Worm (Caenorhabditis elegans) whole organism, L2 larva: ENCODE measurements around the gene npp-23.

ENCODE experiments used
- R02D3.7 ChIP-seq: fragments of 150-350 bp; optimal IDR thresholded peaks from 2 replicates; lab custom pipeline; 2014; ENCODE audit warnings: missing biosample characterization, missing genetic modification characterization
- ZK546.5 ChIP-seq: sonication (generic microtip); optimal IDR thresholded peaks from 2 replicates; lab custom pipeline; 2017; ENCODE audit warnings: missing biosample characterization, missing genetic modification characterization
- alr-1 ChIP-seq: fragments of 150-350 bp; optimal IDR thresholded peaks from 2 replicates; lab custom pipeline; 2014; ENCODE audit warnings: missing biosample characterization, missing genetic modification characterization
- aly-2 ChIP-seq: fragments of 150-350 bp; optimal IDR thresholded peaks from 2 replicates; lab custom pipeline; 2014; ENCODE audit warnings: missing biosample characterization, missing genetic modification characterization
- crh-2 ChIP-seq: sonication (generic microtip); optimal IDR thresholded peaks from 2 replicates; lab custom pipeline; 2017; ENCODE audit warnings: missing biosample characterization, missing genetic modification characterization
- fos-1 ChIP-seq: fragments of 150-350 bp; optimal IDR thresholded peaks from 2 replicates; lab custom pipeline; 2014; ENCODE audit warnings: missing biosample characterization, missing genetic modification characterization
- gmeb-1 ChIP-seq: fragments of 150-350 bp; optimal IDR thresholded peaks from 2 replicates; lab custom pipeline; 2014; ENCODE audit warnings: missing biosample characterization, missing genetic modification characterization
- lin-13 ChIP-seq: fragments of 150-350 bp; optimal IDR thresholded peaks from 2 replicates; lab custom pipeline; 2014; ENCODE audit warnings: missing biosample characterization, missing genetic modification reagents, missing genetic modification characterization
- lin-39 ChIP-seq: fragments of 150-350 bp; optimal IDR thresholded peaks from 2 replicates; lab custom pipeline; 2014; ENCODE audit warnings: missing biosample characterization, missing genetic modification reagents, missing genetic modification characterization
- mbf-1 ChIP-seq: sonication (generic microtip); optimal IDR thresholded peaks from 2 replicates; lab custom pipeline; 2017; ENCODE audit warnings: missing biosample characterization, missing genetic modification characterization
- mdl-1 ChIP-seq, 2 experiments: fragments of 150-350 bp in 1 of 2; sonication (generic microtip) in 1 of 2; optimal IDR thresholded peaks; 2 replicates each; lab custom pipeline; 2017; ENCODE audit warnings: missing biosample characterization in 2 of 2, missing genetic modification characterization in 2 of 2
- nhr-10 ChIP-seq: sonication (generic microtip); optimal IDR thresholded peaks from 2 replicates; lab custom pipeline; 2017; ENCODE audit warnings: missing biosample characterization, missing genetic modification characterization
- nhr-11 ChIP-seq: fragments of 150-350 bp; optimal IDR thresholded peaks from 2 replicates; lab custom pipeline; 2014; ENCODE audit warnings: missing biosample characterization, missing genetic modification characterization
- nhr-129 ChIP-seq: fragments of 150-350 bp; optimal IDR thresholded peaks from 2 replicates; lab custom pipeline; 2014; ENCODE audit warnings: missing biosample characterization, missing genetic modification characterization
- nhr-21 ChIP-seq: fragments of 150-350 bp; optimal IDR thresholded peaks from 2 replicates; lab custom pipeline; 2014; ENCODE audit warnings: missing biosample characterization, missing genetic modification characterization
- nhr-23 ChIP-seq: fragments of 150-350 bp; optimal IDR thresholded peaks from 2 replicates; lab custom pipeline; 2014; ENCODE audit warnings: missing biosample characterization, missing genetic modification reagents, missing genetic modification characterization
- nhr-237 ChIP-seq: fragments of 150-350 bp; optimal IDR thresholded peaks from 2 replicates; lab custom pipeline; 2014; ENCODE audit warnings: missing biosample characterization, missing genetic modification characterization
- nhr-25 ChIP-seq: fragments of 150-350 bp; sonication (generic microtip); optimal IDR thresholded peaks from 3 replicates; lab custom pipeline; 2014; ENCODE audit warnings: missing biosample characterization, missing genetic modification characterization
- nhr-6 ChIP-seq: fragments of 150-350 bp; optimal IDR thresholded peaks from 2 replicates; lab custom pipeline; 2014; ENCODE audit warnings: missing biosample characterization, missing genetic modification characterization
- peb-1 ChIP-seq: fragments of 150-350 bp; optimal IDR thresholded peaks from 2 replicates; lab custom pipeline; 2014; ENCODE audit warnings: missing biosample characterization, missing genetic modification characterization
- sma-3 ChIP-seq: sonication (generic microtip); optimal IDR thresholded peaks from 2 replicates; lab custom pipeline; 2016; ENCODE audit warnings: missing genetic modification reagents, missing genetic modification characterization, missing compliant biosample characterization
- sma-9 ChIP-seq, 2 experiments: fragments of 150-350 bp in 1 of 2; sonication (generic microtip) in 1 of 2; optimal IDR thresholded peaks; 2 replicates each; lab custom pipeline; 2014 to 2016; ENCODE audit warnings: missing genetic modification characterization in 2 of 2, mild to moderate bottlenecking in 1 of 2, missing biosample characterization in 1 of 2, missing compliant biosample characterization in 1 of 2, missing genetic modification reagents in 1 of 2, moderate library complexity in 1 of 2
- unc-55 ChIP-seq: fragments of 150-350 bp; sonication (generic microtip); optimal IDR thresholded peaks from 3 replicates; lab custom pipeline; 2014; ENCODE audit warnings: missing biosample characterization, missing genetic modification reagents, missing genetic modification characterization
- ztf-1 ChIP-seq: fragments of 200-800 bp; sonication (Bioruptor generic); conservative IDR thresholded peaks from 2 replicates; pipeline ENCODE4 v1.3.6; 2022; ENCODE audit warnings: missing genetic modification characterization, missing compliant biosample characterization
- ztf-11 ChIP-seq: sonication (generic microtip); optimal IDR thresholded peaks from 2 replicates; lab custom pipeline; 2017; ENCODE audit warnings: missing biosample characterization, missing genetic modification characterization
- ztf-4 ChIP-seq: fragments of 150-350 bp; optimal IDR thresholded peaks from 2 replicates; lab custom pipeline; 2014; ENCODE audit warnings: missing biosample characterization, missing genetic modification characterization

The npp-23 gene

DNA sequence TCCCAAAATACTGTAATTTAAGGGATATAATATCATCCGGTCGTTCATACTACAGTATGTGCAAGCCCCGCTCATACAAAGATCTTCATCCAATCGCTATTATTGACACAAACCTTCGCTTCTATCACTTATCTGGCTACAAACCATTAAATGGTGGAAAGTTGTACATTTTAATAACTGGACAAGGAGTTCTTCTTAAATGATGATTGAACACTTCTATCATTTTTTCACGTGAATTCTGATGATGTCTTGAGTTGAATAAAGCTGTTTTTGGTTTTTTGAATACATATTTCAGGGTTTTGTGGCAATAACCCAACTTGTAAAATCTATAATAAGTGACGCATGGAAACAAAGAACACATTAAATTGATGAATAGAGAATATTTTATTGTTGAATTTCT is 46.9 kb downstream of the npp-23 start:
- TF ChIP-seq nhr-23 (tag; lab: Kevin White, UChicago): no peak
- TF ChIP-seq lin-13 (GFP tag; lab: Kevin White, UChicago): peak; percentile 13
- TF ChIP-seq mdl-1 (tag; optimal IDR thresholded peaks at IDR 0.05; lab: Kevin White, UChicago): no peak
- peak; percentile 8 for TF ChIP-seq fos-1 (tag; lab: Kevin White, UChicago)
- TF ChIP-seq sma-3: peak; percentile 41
- no peak for TF ChIP-seq sma-9 (GFP tag; optimal IDR thresholded peaks at IDR 0.05; lab: Kevin White, UChicago)
- TF ChIP-seq sma-9 (tag; optimal IDR thresholded peaks at IDR 0.05; lab: Kevin White, UChicago): no peak
- no peak for TF ChIP-seq mbf-1 (tag; lab: Kevin White, UChicago)
- no peak for TF ChIP-seq ztf-11 (tag; lab: Kevin White, UChicago)
- no peak for TF ChIP-seq aly-2 (tag; lab: Kevin White, UChicago)
- peak; percentile 25 for TF ChIP-seq nhr-21 (tag; lab: Kevin White, UChicago)
- TF ChIP-seq nhr-25 (tag; lab: Kevin White, UChicago): peak; percentile 41
- TF ChIP-seq crh-2: peak; percentile 24
- no peak for TF ChIP-seq ztf-4 (tag; lab: Kevin White, UChicago)

DNA sequence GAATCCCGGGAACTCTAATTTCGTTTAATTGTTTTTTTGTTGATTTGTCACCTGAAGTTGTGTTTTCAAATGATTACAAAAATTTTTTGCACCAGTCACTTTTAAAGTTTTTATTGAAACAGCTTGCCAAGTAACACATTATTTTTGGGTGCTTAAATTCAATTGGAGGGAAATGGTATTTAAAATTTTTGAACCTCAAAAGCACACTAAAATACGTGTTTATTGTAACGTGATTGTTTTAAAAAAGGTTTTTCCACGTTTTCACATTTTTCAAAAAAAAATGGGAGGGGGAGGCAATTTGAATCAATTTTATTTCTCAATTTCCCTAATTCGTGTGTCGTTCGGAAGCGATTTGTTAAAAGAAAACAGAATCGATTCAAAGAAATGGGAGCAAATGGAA is 48.3 kb downstream of the npp-23 start, which contains the start of gene T28C6.5:
Gene T28C6.5, plus strand, starts transcription at position 301 of the 400 bp plus-strand sequence.
- TF ChIP-seq nhr-237 (tag; lab: Kevin White, UChicago) (no peak), mbf-1 (tag; lab: Kevin White, UChicago) (no peak), alr-1 (tag; lab: Kevin White, UChicago) (no peak), peb-1 (tag; lab: Kevin White, UChicago) (no peak), nhr-21 (tag; lab: Kevin White, UChicago) (no peak), ztf-1 (GFP tag; lab: Robert Waterston, UW) (no peak), unc-55 (GFP tag; lab: Kevin White, UChicago) (no peak), nhr-129 (tag; lab: Kevin White, UChicago) (no peak), R02D3.7 (tag; lab: Kevin White, UChicago) (no peak), nhr-6 (tag; lab: Kevin White, UChicago) (no peak), gmeb-1 (tag; lab: Kevin White, UChicago) (no peak)
- TF ChIP-seq, all 48 proteins: peak for 0

DNA sequence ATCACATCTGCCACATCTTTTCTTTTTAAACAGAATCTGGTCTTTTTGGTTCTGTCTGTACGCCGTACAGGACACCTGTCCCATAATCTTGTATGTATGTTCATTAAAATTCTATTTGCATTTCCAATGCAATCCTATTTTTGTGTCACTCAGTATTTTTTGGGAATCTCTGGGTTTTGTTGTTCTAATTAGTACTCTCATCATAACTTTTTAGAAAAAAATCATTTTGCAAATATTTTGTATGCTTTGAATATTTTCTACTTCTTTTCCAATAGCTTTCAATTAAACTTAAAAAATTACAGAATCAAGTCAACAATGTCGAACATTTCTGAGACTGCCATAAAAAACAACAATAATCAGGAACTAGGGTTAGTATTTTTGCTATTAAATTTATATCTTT is 49.4 kb downstream of the npp-23 start, which contains the start of gene T28C6.3:
Gene T28C6.3, plus strand, starts transcription at position 301 of the 400 bp plus-strand sequence.
- TF ChIP-seq lin-13 (GFP tag; lab: Kevin White, UChicago): no peak
- no peak for TF ChIP-seq mdl-1 (tag; optimal IDR thresholded peaks at IDR 0.05; lab: Kevin White, UChicago)
- no peak for TF ChIP-seq nhr-237 (tag; lab: Kevin White, UChicago)
- no peak for TF ChIP-seq nhr-23 (tag; lab: Kevin White, UChicago)
- TF ChIP-seq nhr-11 (tag; lab: Kevin White, UChicago): no peak
- TF ChIP-seq ztf-1 (GFP tag; lab: Robert Waterston, UW): no peak
- TF ChIP-seq nhr-10: no peak
- no peak for TF ChIP-seq gmeb-1 (tag; lab: Kevin White, UChicago)
- no peak for TF ChIP-seq crh-2
- no peak for TF ChIP-seq ZK546.5
- no peak for TF ChIP-seq lin-39
- TF ChIP-seq alr-1 (tag; lab: Kevin White, UChicago): no peak
- TF ChIP-seq, all 48 proteins: peak for 0

DNA sequence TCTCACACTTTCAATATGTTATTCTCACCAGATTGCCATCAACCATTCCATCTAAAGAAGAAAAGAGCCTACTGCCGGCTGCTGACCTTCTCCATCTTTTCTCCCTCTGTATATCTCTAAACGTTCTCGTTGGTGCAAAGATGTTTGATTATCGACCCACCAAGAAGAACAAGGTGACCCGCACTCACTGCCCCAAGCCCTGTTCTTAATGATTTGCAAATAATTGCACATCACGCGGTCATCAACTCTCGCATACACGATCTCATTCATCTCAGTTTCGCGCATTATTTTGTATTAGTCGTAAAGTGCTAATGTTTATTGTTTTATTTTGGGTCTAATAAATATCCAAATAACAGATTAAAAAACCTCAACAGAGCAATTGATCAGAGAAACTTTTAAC is 50.0 kb downstream of the npp-23 start:
- peak; percentile 12 for TF ChIP-seq nhr-25 (tag; lab: Kevin White, UChicago)
- TF ChIP-seq mbf-1 (tag; lab: Kevin White, UChicago): no peak
